Fruit fly (Drosophila melanogaster): ENCODE measurements around the gene Gat.

Gene Gat

DNA sequence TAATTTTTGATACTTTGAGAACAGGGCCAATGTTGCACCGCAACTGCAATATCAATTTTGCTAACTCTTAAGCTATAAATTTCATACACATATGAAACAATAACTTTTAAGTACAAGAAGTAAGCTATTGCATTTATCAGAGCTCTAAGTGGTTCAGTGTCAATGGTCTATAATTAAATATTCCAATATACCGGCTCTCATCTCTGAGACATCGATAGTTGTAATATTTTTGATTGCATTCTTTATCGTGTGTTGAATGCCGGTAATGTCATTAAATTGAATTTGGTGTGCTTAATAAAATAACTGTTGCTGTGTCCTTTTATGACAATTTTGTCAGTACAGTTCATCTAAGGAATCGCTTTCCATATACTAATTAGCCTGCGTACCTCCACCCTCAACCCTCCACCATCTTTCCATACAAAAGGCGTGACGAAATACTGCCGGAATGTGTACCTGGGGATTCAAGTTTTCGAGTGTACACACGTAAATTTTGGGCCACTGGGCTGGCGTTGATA, 41.5 kb downstream of the Gat start, which contains the start of gene CG11360 (continued):
- TF ChIP-seq CG8290 (GFP tag; optimal IDR thresholded peaks at IDR 0.05) (peak; percentile 32), CG8290 (tag; optimal IDR thresholded peaks at IDR 0.05) (peak in 1 of 2 experiments; percentile 72), danr (GFP tag; IDR thresholded peaks at IDR 0.05) (no peak), CG10366 (GFP tag; IDR thresholded peaks at IDR 0.05) (no peak), mam (GFP tag; optimal IDR thresholded peaks at IDR 0.05) (no peak), CG16863 (GFP tag; optimal IDR thresholded peaks at IDR 0.05) (no peak), sug (tag; optimal IDR thresholded peaks at IDR 0.05) (no peak), croc (GFP tag; conservative IDR thresholded peaks at IDR 0.05) (no peak), Pdp1 (GFP tag; optimal IDR thresholded peaks at IDR 0.05) (peak in 1 of 2 experiments; percentile 20), CG13123 (GFP tag; optimal IDR thresholded peaks at IDR 0.05) (no peak), gcm2 (GFP tag; optimal IDR thresholded peaks at IDR 0.05) (no peak), CG6683 (GFP tag; optimal IDR thresholded peaks at IDR 0.05) (no peak), so (GFP tag; IDR thresholded peaks at IDR 0.05) (no peak), CG2875 (GFP tag; optimal IDR thresholded peaks at IDR 0.05) (no peak), cas (GFP tag; IDR thresholded peaks at IDR 0.05) (no peak), CHES-1-like (GFP tag; optimal IDR thresholded peaks at IDR 0.05) (no peak), CG10654 (GFP tag; optimal IDR thresholded peaks at IDR 0.05) (no peak), sob (GFP tag; IDR thresholded peaks at IDR 0.05) (0 out of 2 replicates have a peak, but pooled peaks have one; percentile 12), mld (GFP tag; IDR thresholded peaks at IDR 0.05; ENCODE audit: partially characterized antibody) (0 out of 3 replicates have a peak, but pooled peaks have one; percentile 16), Xrp1 (GFP tag; IDR thresholded peaks at IDR 0.05) (no peak; the same call in 1 of the 2 replicates), CG1603 (tag; optimal IDR thresholded peaks at IDR 0.05) (peak; percentile 95), grn (GFP tag; optimal IDR thresholded peaks at IDR 0.05) (no peak), eve (GFP tag; optimal IDR thresholded peaks at IDR 0.05) (peak in 1 of 2 experiments; percentile 60), CG1233 (GFP tag; optimal IDR thresholded peaks at IDR 0.05) (no peak), CG2678 (tag; optimal IDR thresholded peaks at IDR 0.05) (no peak), CG31224 (GFP tag; IDR thresholded peaks at IDR 0.05) (no peak), Sry-δ (GFP tag; optimal IDR thresholded peaks at IDR 0.05) (peak; percentile 88), gsb-n (tag; optimal IDR thresholded peaks at IDR 0.05) (peak; percentile 83), CG1832 (GFP tag; optimal IDR thresholded peaks at IDR 0.05) (no peak), gsb (GFP tag; IDR thresholded peaks at IDR 0.05) (no peak), CG13624 (GFP tag; optimal IDR thresholded peaks at IDR 0.05) (no peak), grau (tag; optimal IDR thresholded peaks at IDR 0.05) (no peak), CG4820 (GFP tag; optimal IDR thresholded peaks at IDR 0.05) (no peak), CG17361 (GFP tag; IDR thresholded peaks at IDR 0.05) (0 out of 3 replicates have a peak, but pooled peaks have one; percentile 38), ase (GFP tag; IDR thresholded peaks at IDR 0.05) (no peak), gfzf (GFP tag; optimal IDR thresholded peaks at IDR 0.05) (peak; percentile 32), dan (GFP tag; IDR thresholded peaks at IDR 0.05) (no peak), CG2712 (tag; optimal IDR thresholded peaks at IDR 0.05) (peak; percentile 25), Ets65A (GFP tag) (no peak), YL-1 (GFP tag; optimal IDR thresholded peaks at IDR 0.05) (peak; percentile 15), wek (GFP tag; optimal IDR thresholded peaks at IDR 0.05) (peak; percentile 82), Sry-β (GFP tag; optimal IDR thresholded peaks at IDR 0.05) (peak; percentile 20), Side (GFP tag; optimal IDR thresholded peaks at IDR 0.05) (no peak), unc-4 (GFP tag; IDR thresholded peaks at IDR 0.05; ENCODE audit: partially characterized antibody) (peak; percentile 30; the same call in 1 of the 2 replicates), CG7987 (GFP tag; optimal IDR thresholded peaks at IDR 0.05) (no peak), CG7839 (tag; optimal IDR thresholded peaks at IDR 0.05) (no peak), Jarid2 (GFP tag; optimal IDR thresholded peaks at IDR 0.05) (no peak), MESR4 (GFP tag; optimal IDR thresholded peaks at IDR 0.05) (peak; percentile 79), CG13287 (GFP tag; IDR thresholded peaks at IDR 0.05; ENCODE audit: partially characterized antibody) (peak; percentile 32; the same call in 1 of the 2 replicates), D19A (tag; optimal IDR thresholded peaks at IDR 0.05) (peak; percentile 10), ci (GFP tag; IDR thresholded peaks at IDR 0.05) (no peak)

Data from whole organism, embryonic.